Worm (Caenorhabditis elegans) whole organism, L4 larva: ENCODE measurements around the gene K02F6.8.
"Not testable (repeated sequence)": the region's sequence is repeated elsewhere in the genome, so short reads cannot be mapped to it uniquely, and the experiment has no call there.

ENCODE experiments used
- D1046.2 ChIP-seq: fragments of 200-800 bp; sonication (Bioruptor generic); IDR thresholded peaks from 2 replicates; pipeline ENCODE4 v1.3.6; 2022; ENCODE audit warnings: missing genetic modification characterization, missing compliant biosample characterization
- T26A8.4 ChIP-seq: fragments of 200-800 bp; sonication (Bioruptor generic); IDR thresholded peaks from 2 replicates; pipeline ENCODE4 v1.3.6; 2022; ENCODE audit warnings: missing genetic modification characterization, missing compliant biosample characterization
- Y105C5A.15 ChIP-seq: fragments of 200-800 bp; sonication (Bioruptor generic); IDR thresholded peaks from 2 replicates; pipeline ENCODE4 v1.3.6; 2022; ENCODE audit warnings: missing genetic modification characterization, missing compliant biosample characterization
- aha-1 ChIP-seq: fragments of 150-350 bp; peaks from one replicate; lab custom pipeline; 2014; ENCODE audit warnings: missing biosample characterization, missing genetic modification characterization
- aly-2 ChIP-seq: sonication (generic microtip); optimal IDR thresholded peaks from 2 replicates; lab custom pipeline; 2018; ENCODE audit warnings: missing biosample characterization, missing genetic modification characterization
- ama-1 ChIP-seq: fragments of 150-350 bp; optimal IDR thresholded peaks from 2 replicates; lab custom pipeline; 2014; ENCODE audit warnings: inconsistent platforms, mixed read lengths
- ceh-20 ChIP-seq: fragments of 200-800 bp; sonication (Bioruptor generic); IDR thresholded peaks from 2 replicates; pipeline ENCODE4 v1.3.6; 2022; ENCODE audit warnings: missing genetic modification reagents, missing genetic modification characterization, missing compliant biosample characterization
- ceh-32 ChIP-seq: sonication (generic microtip); optimal IDR thresholded peaks from 2 replicates; lab custom pipeline; 2016; ENCODE audit warnings: mild to moderate bottlenecking, missing genetic modification characterization, missing compliant biosample characterization; ENCODE audit not compliant: poor library complexity
- ceh-62 ChIP-seq: sonication (generic microtip); optimal IDR thresholded peaks from 2 replicates; lab custom pipeline; 2017; ENCODE audit warnings: missing biosample characterization, missing genetic modification characterization
- ces-1 ChIP-seq: fragments of 150-350 bp; sonication (generic microtip); optimal IDR thresholded peaks from 4 replicates; lab custom pipeline; 2014; ENCODE audit warnings: missing biosample characterization, missing genetic modification reagents, missing genetic modification characterization
- daf-12 ChIP-seq: fragments of 150-350 bp; optimal IDR thresholded peaks from 2 replicates; lab custom pipeline; 2014; ENCODE audit warnings: missing biosample characterization, missing genetic modification reagents, missing genetic modification characterization
- dpl-1 ChIP-seq: fragments of 150-350 bp; optimal IDR thresholded peaks from 2 replicates; lab custom pipeline; 2014; ENCODE audit warnings: missing biosample characterization, missing genetic modification reagents, missing genetic modification characterization
- duxl-1 ChIP-seq: sonication (generic microtip); optimal IDR thresholded peaks from 2 replicates; lab custom pipeline; 2016; ENCODE audit warnings: mild to moderate bottlenecking, missing genetic modification characterization, moderate library complexity, missing compliant biosample characterization; ENCODE audit not compliant: poor library complexity
- hif-1 ChIP-seq, 2 experiments: sonication (generic microtip); optimal IDR thresholded peaks; 2 replicates each; lab custom pipeline; 2016 to 2017; ENCODE audit warnings: missing compliant biosample characterization in 2 of 2, missing genetic modification characterization in 2 of 2, missing genetic modification reagents in 2 of 2, missing genotype in 2 of 2, mild to moderate bottlenecking in 1 of 2
- hlh-30 ChIP-seq: sonication (generic microtip); optimal IDR thresholded peaks from 2 replicates; lab custom pipeline; 2017; ENCODE audit warnings: antibody characterized with exemption, mild to moderate bottlenecking, missing genetic modification characterization, missing compliant biosample characterization; ENCODE audit not compliant: insufficient read depth
- jun-1 ChIP-seq: fragments of 150-350 bp; optimal IDR thresholded peaks from 2 replicates; lab custom pipeline; 2014; ENCODE audit warnings: missing biosample characterization, missing genetic modification reagents, missing genetic modification characterization
- lin-15B ChIP-seq: fragments of 150-350 bp; sonication (generic microtip); optimal IDR thresholded peaks from 3 replicates; lab custom pipeline; 2014; ENCODE audit warnings: missing biosample characterization, missing genetic modification characterization
- lin-38 ChIP-seq: fragments of 200-800 bp; sonication (Bioruptor generic); IDR thresholded peaks from 2 replicates; pipeline ENCODE4 v1.3.6; 2022; ENCODE audit warnings: missing genetic modification reagents, missing genetic modification characterization, missing compliant biosample characterization
- lsy-2 ChIP-seq, 2 experiments: fragments of 150-350 bp in 1 of 2; sonication (generic microtip) in 1 of 2; optimal IDR thresholded peaks; 2 replicates each; lab custom pipeline; 2014 to 2017; ENCODE audit warnings: missing biosample characterization in 2 of 2, missing genetic modification characterization in 2 of 2
- mes-2 ChIP-seq: sonication (generic microtip); optimal IDR thresholded peaks from 2 replicates; lab custom pipeline; 2016; ENCODE audit warnings: missing genotype, mild to moderate bottlenecking, missing genetic modification characterization, missing compliant biosample characterization; ENCODE audit not compliant: poor library complexity, severe bottlenecking
- mxl-2 ChIP-seq: fragments of 200-800 bp; sonication (Bioruptor generic); conservative IDR thresholded peaks from 2 replicates; pipeline ENCODE4 v1.3.6; 2022; ENCODE audit warnings: missing genetic modification reagents, missing genetic modification characterization, missing compliant biosample characterization
- nhr-237 ChIP-seq: sonication (generic microtip); optimal IDR thresholded peaks from 2 replicates; lab custom pipeline; 2017; ENCODE audit warnings: missing biosample characterization, missing genetic modification characterization
- nhr-42 ChIP-seq: fragments of 200-800 bp; sonication (Bioruptor generic); IDR thresholded peaks from 2 replicates; pipeline ENCODE4 v1.3.6; 2022; ENCODE audit warnings: missing genetic modification characterization, missing compliant biosample characterization
- nhr-48 ChIP-seq: sonication (generic microtip); optimal IDR thresholded peaks from 2 replicates; lab custom pipeline; 2016; ENCODE audit warnings: mild to moderate bottlenecking, missing genetic modification characterization, missing compliant biosample characterization
- nhr-6 ChIP-seq: fragments of 150-350 bp; optimal IDR thresholded peaks from 2 replicates; lab custom pipeline; 2014; ENCODE audit warnings: missing biosample characterization, missing genetic modification characterization
- pqm-1 ChIP-seq: sonication (generic microtip); optimal IDR thresholded peaks from 2 replicates; lab custom pipeline; 2017; ENCODE audit warnings: missing biosample characterization, missing genetic modification characterization
- rbr-2 ChIP-seq: sonication (generic microtip); optimal IDR thresholded peaks from 2 replicates; lab custom pipeline; 2016; ENCODE audit warnings: missing genotype, missing genetic modification characterization, missing compliant biosample characterization
- sdz-12 ChIP-seq: fragments of 200-800 bp; sonication (Bioruptor generic); optimal IDR thresholded peaks from 2 replicates; lab custom pipeline; 2018; ENCODE audit warnings: mild to moderate bottlenecking, missing genetic modification characterization, missing compliant biosample characterization
- set-16 ChIP-seq: fragments of 200-800 bp; sonication (Bioruptor generic); IDR thresholded peaks from 2 replicates; pipeline ENCODE4 v1.3.6; 2022; ENCODE audit warnings: missing genetic modification reagents, missing genetic modification characterization, missing compliant biosample characterization
- snpc-1.2 ChIP-seq: fragments of 200-800 bp; sonication (Bioruptor generic); IDR thresholded peaks from 2 replicates; pipeline ENCODE4 v1.3.6; 2022; ENCODE audit warnings: missing genetic modification reagents, missing genetic modification characterization, missing compliant biosample characterization
- spr-1 ChIP-seq: sonication (generic microtip); optimal IDR thresholded peaks from 2 replicates; lab custom pipeline; 2016; ENCODE audit warnings: mild to moderate bottlenecking, missing genetic modification characterization, missing compliant biosample characterization
- spr-3 ChIP-seq: fragments of 200-800 bp; sonication (Bioruptor generic); optimal IDR thresholded peaks from 2 replicates; lab custom pipeline; 2018; ENCODE audit warnings: mild to moderate bottlenecking, missing genetic modification characterization, missing compliant biosample characterization
- tag-97 ChIP-seq: fragments of 200-800 bp; sonication (Bioruptor generic); IDR thresholded peaks from 2 replicates; pipeline ENCODE4 v1.3.6; 2022; ENCODE audit warnings: missing genetic modification characterization, missing compliant biosample characterization
- unc-130 ChIP-seq: sonication (generic microtip); optimal IDR thresholded peaks from 2 replicates; lab custom pipeline; 2016; ENCODE audit warnings: missing genetic modification reagents, missing genetic modification characterization, missing compliant biosample characterization
- unc-62 ChIP-seq, 3 experiments: fragments of 150-350 bp in 1 of 3; sonication (generic microtip); optimal IDR thresholded peaks in 2 of 3; peaks in 1 of 3; 1 replicate in 1 of 3; 2 replicates in 2 of 3; lab custom pipeline; 2014 to 2017; ENCODE audit warnings: missing biosample characterization in 3 of 3, missing genetic modification characterization in 3 of 3, missing genetic modification reagents in 3 of 3, missing genotype in 1 of 3
- zip-2 ChIP-seq: fragments of 150-350 bp; optimal IDR thresholded peaks from 2 replicates; lab custom pipeline; 2014; ENCODE audit warnings: missing biosample characterization, missing genetic modification characterization

Gene K02F6.8

DNA sequence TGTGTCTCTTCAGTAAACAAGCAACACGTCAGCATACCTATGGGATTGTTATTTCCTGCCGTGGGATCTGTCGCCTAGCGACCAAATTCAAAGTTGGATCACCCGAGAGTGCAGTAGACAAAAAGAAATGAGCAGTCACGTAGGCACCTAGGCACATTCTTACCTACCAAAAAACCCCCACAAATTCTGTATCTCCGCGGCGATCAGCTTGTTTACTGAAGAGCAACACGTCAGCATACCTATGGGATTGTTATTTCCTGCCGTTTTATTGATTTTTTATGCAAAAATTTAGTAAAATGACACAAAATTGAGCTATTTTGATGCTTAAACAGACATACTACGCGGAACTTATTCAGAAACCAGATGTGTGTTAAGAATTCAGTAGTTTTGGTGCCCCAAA, 393 bp downstream of the K02F6.8 start, which contains the start of gene K02F6.5:
Gene K02F6.5, plus strand, starts transcription at position 301 of the 400 bp plus-strand sequence.
- not testable (repeated sequence) for TF ChIP-seq hlh-30 (tag; lab: Kevin White, UChicago); ces-1 (GFP tag; lab: Kevin White, UChicago); jun-1

- TF ChIP-seq ceh-20 (no peak), unc-62 (GFP tag; optimal IDR thresholded peaks at IDR 0.05 in 1 of 2; lab: Kevin White, UChicago) (peak in 1 of 2 experiments; percentile 13), unc-62 (tag; optimal IDR thresholded peaks at IDR 0.05; lab: Kevin White, UChicago) (no peak)
These were observed 4.4 kb downstream of the K02F6.8 start, which contains the start of gene K02F6.6 for ce11 chrII:2530496-2530895. Gene K02F6.6, plus strand, starts transcription at chrII:2530796.

- TF ChIP-seq nhr-237 (tag; lab: Kevin White, UChicago): no peak
- TF ChIP-seq ceh-32: no peak
- no peak for TF ChIP-seq pqm-1 (tag; lab: Kevin White, UChicago)
- TF ChIP-seq hif-1 (tag; optimal IDR thresholded peaks at IDR 0.05; lab: Kevin White, UChicago): no peak
- TF ChIP-seq ceh-62 (tag; lab: Kevin White, UChicago): no peak
- TF ChIP-seq zip-2: no peak
- no peak for TF ChIP-seq lsy-2 (tag; optimal IDR thresholded peaks at IDR 0.05; lab: Kevin White, UChicago)
- no peak for TF ChIP-seq lin-15B (tag; lab: Kevin White, UChicago)
- no peak for TF ChIP-seq unc-130 (GFP tag; lab: Kevin White, UChicago)
- TF ChIP-seq snpc-1.2: no peak
- no peak for TF ChIP-seq mxl-2 (GFP tag; lab: Robert Waterston, UW)
- TF ChIP-seq Y105C5A.15: no peak
- no peak for TF ChIP-seq D1046.2 (GFP tag; lab: Robert Waterston, UW)
These were observed 8.0 kb downstream of the K02F6.8 start for ce11 chrII:2526887-2527286.

DNA sequence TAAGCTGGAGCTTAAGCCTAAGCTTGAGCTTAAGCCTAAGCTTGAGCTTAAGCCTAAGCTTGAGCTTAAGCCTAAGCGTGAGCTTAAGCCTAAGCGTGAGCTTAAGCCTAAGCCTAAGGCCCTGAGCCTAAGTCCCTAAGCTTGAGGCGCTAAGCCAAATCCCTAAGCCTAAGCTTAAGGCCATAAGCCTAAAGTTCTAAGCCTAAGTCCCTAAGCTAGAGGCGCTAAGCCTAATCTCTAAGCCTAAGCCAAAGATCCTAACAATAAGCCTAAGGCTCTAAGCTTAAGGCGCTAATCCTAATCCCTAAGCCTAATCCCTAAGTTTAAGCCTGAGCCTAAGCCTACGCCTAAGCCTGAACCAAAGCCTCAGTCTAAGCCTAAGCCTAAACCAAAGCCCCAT, 9.2 kb downstream of the K02F6.8 start:
- TF ChIP-seq set-16 (GFP tag; lab: Robert Waterston, UW) (no peak), tag-97 (GFP tag; lab: Robert Waterston, UW) (no peak), daf-12 (tag; lab: Kevin White, UChicago) (no peak), nhr-48 (tag; lab: Kevin White, UChicago) (no peak), nhr-42 (GFP tag; lab: Robert Waterston, UW) (no peak), ama-1 (no peak), spr-1 (no peak), T26A8.4 (GFP tag; lab: Robert Waterston, UW) (no peak), spr-3 (GFP tag; lab: Kevin White, UChicago) (no peak)

- TF ChIP-seq aha-1 (tag; lab: Kevin White, UChicago): peak; percentile 22
- no peak for TF ChIP-seq sdz-12 (GFP tag; lab: Kevin White, UChicago)
These were observed 12.9 kb downstream of the K02F6.8 start, which contains the start of gene bath-13 for ce11 chrII:2521960-2522359. Gene bath-13, minus strand, starts transcription at chrII:2522060.

DNA sequence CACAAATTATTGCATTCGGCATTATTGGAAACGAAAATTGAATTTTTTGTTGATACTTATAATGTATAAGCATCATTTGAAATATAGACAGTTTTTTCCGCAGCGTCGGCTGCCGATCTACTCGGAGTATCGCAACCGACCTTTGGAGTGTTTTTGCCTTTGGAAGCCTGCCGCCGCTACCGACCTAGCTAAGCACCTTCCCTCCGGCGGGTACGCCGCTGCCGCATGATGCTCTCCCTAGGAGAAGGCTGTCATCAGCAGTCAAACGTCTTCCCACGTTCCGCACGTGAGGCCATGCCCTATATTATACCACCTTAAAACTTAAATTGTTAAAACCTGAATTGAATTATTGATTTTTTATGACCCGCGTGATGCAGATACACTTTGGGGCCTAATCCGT, 16.4 kb downstream of the K02F6.8 start:
- TF ChIP-seq aly-2 (tag; lab: Kevin White, UChicago) (no peak), set-16 (GFP tag; lab: Robert Waterston, UW) (peak; percentile 75)
- TF ChIP-seq, all 104 proteins: peak for 1

- TF ChIP-seq nhr-6 (tag; lab: Kevin White, UChicago): peak; percentile 6
- TF ChIP-seq ces-1 (GFP tag; lab: Kevin White, UChicago): no peak
- TF ChIP-seq rbr-2 (tag; lab: Kevin White, UChicago): no peak
- peak in 1 of 2 experiments; percentile 70 for TF ChIP-seq lsy-2 (tag; optimal IDR thresholded peaks at IDR 0.05; lab: Kevin White, UChicago)
- peak; percentile 89 for TF ChIP-seq lin-38 (GFP tag; lab: Robert Waterston, UW)
- peak; percentile 56 for TF ChIP-seq mes-2 (tag; lab: Kevin White, UChicago)
- TF ChIP-seq duxl-1 (tag; lab: Kevin White, UChicago): peak; percentile 87
- peak; percentile 72 for TF ChIP-seq dpl-1 (GFP tag; lab: Kevin White, UChicago)
- TF ChIP-seq spr-3 (GFP tag; lab: Kevin White, UChicago): no peak
- TF ChIP-seq, all 104 proteins: peak for 6
These were observed 30.4 kb downstream of the K02F6.8 start, which contains the start of gene gbas-1 for ce11 chrII:2504431-2504928. Gene gbas-1, plus strand, starts transcription at chrII:2504878.
